Fruit fly (Drosophila melanogaster) whole organism, embryonic: ENCODE results near the gene mmd.

Experiments used
- Adf1 ChIP-seq: fragments of 200-800 bp; sonication (Bioruptor generic); IDR thresholded peaks from 2 replicates; pipeline ENCODE4 v1.3.6; 2022; ENCODE audit warnings: missing biosample characterization, missing genetic modification characterization
- B-H1 ChIP-seq: fragments of 200-800 bp; sonication (Bioruptor generic); IDR thresholded peaks from 3 replicates; pipeline ENCODE4 v1.3.6; 2022; ENCODE audit warnings: missing biosample characterization, missing genetic modification characterization
- BEAF-32 ChIP-seq: fragments of 200-800 bp; sonication (Bioruptor generic); optimal IDR thresholded peaks from 3 replicates; lab custom pipeline; 2017; ENCODE audit warnings: missing biosample characterization, missing genetic modification characterization, mild to moderate bottlenecking, moderate library complexity, missing genetic modification reagents
- Blimp-1 ChIP-seq: fragments of 200-800 bp; sonication (Bioruptor generic); optimal IDR thresholded peaks from 3 replicates; lab custom pipeline; 2018; ENCODE audit warnings: missing biosample characterization, missing genetic modification characterization, mild to moderate bottlenecking, moderate library complexity, missing genetic modification reagents
- CG11398 ChIP-seq: fragments of 200-800 bp; sonication (Bioruptor generic); optimal IDR thresholded peaks from 2 replicates; lab custom pipeline; 2016; ENCODE audit warnings: missing biosample characterization, missing genetic modification characterization
- CG12744 ChIP-seq: fragments of 200-800 bp; sonication (Bioruptor generic); optimal IDR thresholded peaks from 2 replicates; lab custom pipeline; 2016; ENCODE audit warnings: missing biosample characterization, missing genetic modification characterization
- CG13894 ChIP-seq: fragments of 200-800 bp; sonication (Bioruptor generic); optimal IDR thresholded peaks from 3 replicates; lab custom pipeline; 2018; ENCODE audit warnings: missing biosample characterization, mild to moderate bottlenecking, missing genetic modification characterization, moderate library complexity
- CG16863 ChIP-seq: fragments of 200-800 bp; sonication (Bioruptor generic); optimal IDR thresholded peaks from 3 replicates; lab custom pipeline; 2016; ENCODE audit warnings: missing biosample characterization, missing genetic modification characterization
- CG18599 ChIP-seq: fragments of 200-800 bp; sonication (Bioruptor generic); optimal IDR thresholded peaks from 3 replicates; lab custom pipeline; 2017; ENCODE audit warnings: missing biosample characterization, missing genetic modification characterization, mild to moderate bottlenecking, moderate library complexity, missing genetic modification reagents
- CG30020 ChIP-seq: fragments of 200-800 bp; optimal IDR thresholded peaks from 2 replicates; lab custom pipeline; 2019; ENCODE audit warnings: missing biosample characterization, mild to moderate bottlenecking, missing genetic modification characterization, moderate library complexity
- CG6175 ChIP-seq: fragments of 200-800 bp; sonication (Bioruptor generic); IDR thresholded peaks from 3 replicates; pipeline ENCODE4 v1.3.6; 2022; ENCODE audit warnings: missing biosample characterization, missing genetic modification characterization
- CG6689 ChIP-seq: fragments of 200-800 bp; sonication (Bioruptor generic); IDR thresholded peaks from 2 replicates; pipeline ENCODE4 v1.3.6; 2022; ENCODE audit warnings: missing biosample characterization, missing genetic modification characterization
- CG7556 ChIP-seq: fragments of 200-800 bp; sonication (Bioruptor generic); optimal IDR thresholded peaks from 2 replicates; lab custom pipeline; 2017; ENCODE audit warnings: missing biosample characterization, mild to moderate bottlenecking, missing genetic modification characterization
- CG8089 ChIP-seq: fragments of 200-800 bp; sonication (Bioruptor generic); optimal IDR thresholded peaks from 3 replicates; lab custom pipeline; 2016; ENCODE audit warnings: missing biosample characterization, missing genetic modification characterization
- CG9215 ChIP-seq: fragments of 200-800 bp; sonication (Bioruptor generic); IDR thresholded peaks from 2 replicates; pipeline ENCODE4 v1.3.6; 2022; ENCODE audit warnings: missing biosample characterization, missing genetic modification characterization
- CG9876 ChIP-seq: fragments of 200-800 bp; sonication (Bioruptor generic); optimal IDR thresholded peaks from 2 replicates; lab custom pipeline; 2016; ENCODE audit warnings: missing biosample characterization, missing genetic modification characterization
- D ChIP-seq, 2 experiments: fragments of 200-800 bp in 1 of 2; fragments of >200 bp in 1 of 2; sonication (Bioruptor generic) in 1 of 2; optimal IDR thresholded peaks; 2 replicates in 1 of 2; 3 replicates in 1 of 2; lab custom pipeline; 2017; ENCODE audit warnings: mild to moderate bottlenecking in 1 of 2, missing biosample characterization in 1 of 2, missing genetic modification characterization in 1 of 2, missing genetic modification reagents in 1 of 2
- Dref ChIP-seq: fragments of 200-800 bp; sonication (Bioruptor generic); IDR thresholded peaks from 2 replicates; pipeline ENCODE4 v1.3.6; 2022; ENCODE audit warnings: missing biosample characterization, missing genetic modification characterization
- E2f1 ChIP-seq: fragments of 200-800 bp; sonication (Bioruptor generic); IDR thresholded peaks from 2 replicates; pipeline ENCODE4 v1.3.6; 2022; ENCODE audit warnings: missing biosample characterization, missing genetic modification characterization
- Elba2 ChIP-seq: fragments of 200-800 bp; sonication (Bioruptor generic); optimal IDR thresholded peaks from 3 replicates; lab custom pipeline; 2016; ENCODE audit warnings: missing biosample characterization, missing genetic modification characterization
- Ets65A ChIP-seq: fragments of 200-800 bp; sonication (Bioruptor generic); peaks from one replicate; lab custom pipeline; 2016; ENCODE audit warnings: missing biosample characterization, missing genetic modification characterization
- Hmr ChIP-seq: fragments of 200-800 bp; sonication (Bioruptor generic); optimal IDR thresholded peaks from 3 replicates; lab custom pipeline; 2017; ENCODE audit warnings: mild to moderate bottlenecking, missing biosample characterization, missing genetic modification reagents, missing genetic modification characterization
- Lhr ChIP-seq: fragments of 200-800 bp; sonication (Bioruptor generic); optimal IDR thresholded peaks from 3 replicates; lab custom pipeline; 2017; ENCODE audit warnings: mild to moderate bottlenecking, missing biosample characterization, missing genetic modification reagents, missing genetic modification characterization
- Lim3 ChIP-seq: fragments of 200-800 bp; sonication (Bioruptor generic); IDR thresholded peaks from 2 replicates; pipeline ENCODE4 v1.3.6; 2022; ENCODE audit warnings: missing biosample characterization, missing genetic modification characterization
- MBD-R2 ChIP-seq: fragments of 200-800 bp; sonication (Bioruptor generic); IDR thresholded peaks from 2 replicates; pipeline ENCODE4 v1.3.6; 2022; ENCODE audit warnings: missing biosample characterization, missing genetic modification characterization
- Pdp1 ChIP-seq, 2 experiments: fragments of 200-800 bp; sonication (Bioruptor generic); optimal IDR thresholded peaks; 3 replicates each; lab custom pipeline; 2016; ENCODE audit warnings: missing biosample characterization in 2 of 2, missing genetic modification characterization in 2 of 2, mild to moderate bottlenecking in 1 of 2, moderate library complexity in 1 of 2
- Sox102F ChIP-seq: fragments of 200-800 bp; sonication (Bioruptor generic); optimal IDR thresholded peaks from 2 replicates; lab custom pipeline; 2018; ENCODE audit warnings: missing biosample characterization, mild to moderate bottlenecking, missing genetic modification characterization, moderate library complexity
- Sry-δ ChIP-seq: fragments of 200-800 bp; sonication (Bioruptor generic); optimal IDR thresholded peaks from 2 replicates; lab custom pipeline; 2016; ENCODE audit warnings: missing biosample characterization, missing genetic modification characterization
- TFAM ChIP-seq: fragments of 200-800 bp; sonication (Bioruptor generic); optimal IDR thresholded peaks from 2 replicates; lab custom pipeline; 2017; ENCODE audit warnings: missing biosample characterization, missing genetic modification characterization, inconsistent platforms
- ase ChIP-seq: fragments of 200-800 bp; sonication (Bioruptor generic); IDR thresholded peaks from 3 replicates; pipeline ENCODE4 v1.3.6; 2022; ENCODE audit warnings: missing biosample characterization, missing genetic modification characterization
- bowl ChIP-seq: fragments of 200-800 bp; sonication (Bioruptor generic); IDR thresholded peaks from 2 replicates; pipeline ENCODE4 v1.3.6; 2022; ENCODE audit warnings: missing biosample characterization, missing genetic modification characterization
- br ChIP-seq: fragments of >200 bp; optimal IDR thresholded peaks from 2 replicates; lab custom pipeline; 2017
- cad ChIP-seq: fragments of >200 bp; optimal IDR thresholded peaks from 2 replicates; lab custom pipeline; 2017; ENCODE audit warnings: missing biosample characterization, missing genetic modification characterization
- chinmo ChIP-seq: fragments of 200-800 bp; sonication (Bioruptor generic); IDR thresholded peaks from 4 replicates; pipeline ENCODE4 v1.3.6; 2022; ENCODE audit warnings: missing biosample characterization, missing genetic modification characterization; ENCODE audit not compliant: partially characterized antibody
- emc ChIP-seq: fragments of 200-800 bp; sonication (Bioruptor generic); optimal IDR thresholded peaks from 2 replicates; lab custom pipeline; 2016; ENCODE audit warnings: missing biosample characterization, missing genetic modification characterization
- gsb ChIP-seq: fragments of 200-800 bp; sonication (Bioruptor generic); IDR thresholded peaks from 2 replicates; pipeline ENCODE4 v1.3.6; 2022; ENCODE audit warnings: missing biosample characterization, missing genetic modification characterization
- h ChIP-seq: fragments of >200 bp; optimal IDR thresholded peaks from 2 replicates; lab custom pipeline; 2017
- jing ChIP-seq: fragments of 200-800 bp; sonication (Bioruptor generic); optimal IDR thresholded peaks from 2 replicates; lab custom pipeline; 2018; ENCODE audit warnings: missing biosample characterization, mild to moderate bottlenecking, missing genetic modification characterization
- kah ChIP-seq: fragments of 200-800 bp; sonication (Bioruptor generic); optimal IDR thresholded peaks from 2 replicates; lab custom pipeline; 2018; ENCODE audit warnings: missing biosample characterization, mild to moderate bottlenecking, missing genetic modification characterization
- maf-S ChIP-seq: fragments of 200-800 bp; sonication (Bioruptor generic); optimal IDR thresholded peaks from 2 replicates; lab custom pipeline; 2016; ENCODE audit warnings: missing biosample characterization, missing genetic modification characterization
- mld ChIP-seq: fragments of 200-800 bp; sonication (Bioruptor generic); IDR thresholded peaks from 3 replicates; pipeline ENCODE4 v1.3.6; 2022; ENCODE audit warnings: missing biosample characterization, missing genetic modification characterization; ENCODE audit not compliant: partially characterized antibody
- org-1 ChIP-seq: fragments of 200-800 bp; sonication (Bioruptor generic); optimal IDR thresholded peaks from 2 replicates; lab custom pipeline; 2017; ENCODE audit warnings: missing biosample characterization, missing genetic modification characterization
- pb ChIP-seq: fragments of 200-800 bp; sonication (Bioruptor generic); optimal IDR thresholded peaks from 3 replicates; lab custom pipeline; 2016; ENCODE audit warnings: missing biosample characterization, missing genetic modification characterization
- phol ChIP-seq: fragments of 200-800 bp; sonication (Bioruptor generic); optimal IDR thresholded peaks from 3 replicates; lab custom pipeline; 2018; ENCODE audit warnings: missing biosample characterization, mild to moderate bottlenecking, missing genetic modification characterization, moderate library complexity
- run ChIP-seq: fragments of 200-800 bp; sonication (Bioruptor generic); optimal IDR thresholded peaks from 3 replicates; lab custom pipeline; 2018; ENCODE audit warnings: missing biosample characterization, mild to moderate bottlenecking, missing genetic modification characterization
- sima ChIP-seq: fragments of 200-800 bp; sonication (Bioruptor generic); optimal IDR thresholded peaks from 2 replicates; lab custom pipeline; 2016; ENCODE audit warnings: missing biosample characterization, missing genetic modification characterization
- so ChIP-seq: fragments of 200-800 bp; sonication (Bioruptor generic); IDR thresholded peaks from 3 replicates; pipeline ENCODE4 v1.3.6; 2022; ENCODE audit warnings: missing biosample characterization, missing genetic modification characterization
- sob ChIP-seq: fragments of 200-800 bp; sonication (Bioruptor generic); IDR thresholded peaks from 2 replicates; pipeline ENCODE4 v1.3.6; 2022; ENCODE audit warnings: missing biosample characterization, missing genetic modification characterization
- ttk ChIP-seq: fragments of 200-800 bp; sonication (Bioruptor generic); IDR thresholded peaks from 2 replicates; pipeline ENCODE4 v2.1.2; 2022; ENCODE audit warnings: missing biosample characterization, missing genetic modification characterization
- usp ChIP-seq: fragments of >200 bp; optimal IDR thresholded peaks from 2 replicates; lab custom pipeline; 2017; ENCODE audit warnings: missing biosample characterization, missing genetic modification characterization
- wor ChIP-seq: fragments of 200-800 bp; sonication (Bioruptor generic); IDR thresholded peaks from 2 replicates; pipeline ENCODE4 v1.3.6; 2022; ENCODE audit warnings: missing biosample characterization, missing genetic modification characterization

Gene mmd

DNA sequence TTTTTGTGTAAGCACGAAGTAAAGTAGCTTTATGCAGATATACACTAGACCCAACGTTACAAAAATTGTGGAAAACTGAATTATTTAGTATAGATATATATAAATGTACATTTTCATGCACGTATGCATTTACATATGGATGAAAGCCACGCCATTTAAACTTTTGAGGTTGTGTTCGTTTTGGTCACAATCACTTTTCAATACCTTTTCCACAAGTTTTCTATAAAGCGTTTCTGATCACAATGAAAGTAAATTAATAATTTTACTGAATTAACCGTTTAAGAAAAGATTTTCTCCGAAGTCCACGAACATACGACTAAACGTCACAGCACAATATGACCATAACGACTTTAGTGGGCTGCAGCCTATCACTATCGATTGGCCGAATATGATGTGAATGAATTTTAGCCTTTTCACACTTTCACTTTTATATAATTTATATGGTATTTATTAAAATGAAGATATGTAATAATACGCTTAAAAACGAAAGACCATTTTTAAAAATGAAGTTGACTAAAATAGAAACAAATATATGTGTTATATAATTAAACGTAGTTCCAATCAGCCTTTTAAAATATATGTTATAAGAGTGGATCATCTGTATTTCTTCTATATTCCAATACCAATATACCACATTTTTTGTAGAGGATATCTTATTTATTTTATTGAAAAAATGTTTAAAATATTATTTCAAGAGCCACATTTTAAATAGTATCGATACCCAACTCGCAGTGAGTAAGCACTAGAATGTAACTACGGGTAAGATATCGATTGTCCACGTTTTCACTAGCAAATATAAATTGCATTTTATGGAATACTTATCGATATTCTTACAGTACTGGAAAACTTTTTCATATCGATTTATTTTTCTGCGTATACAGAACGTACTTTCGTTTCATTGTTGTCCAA is 18.9 kb upstream of the mmd start, which contains the start of the genes CG46312, eIF5 and exd (continued):
- TF ChIP-seq D (optimal IDR thresholded peaks at IDR 0.05; lab: Kevin White, UChicago) (no peak), D (GFP tag; optimal IDR thresholded peaks at IDR 0.05; lab: Kevin White, UChicago) (no peak), maf-S (GFP tag; lab: Kevin White, UChicago) (no peak), CG8089 (GFP tag; lab: Kevin White, UChicago) (no peak), mld (GFP tag; lab: Robert Waterston, UW) (peak; percentile 58; the same call in 1 of the 3 replicates), CG18599 (GFP tag; lab: Kevin White, UChicago) (no peak), chinmo (GFP tag; lab: Robert Waterston, UW) (peak; percentile 79; the same call in 2 of the 4 replicates), Elba2 (GFP tag; lab: Kevin White, UChicago) (no peak), E2f1 (GFP tag; lab: Robert Waterston, UW) (no peak), CG9876 (GFP tag; lab: Kevin White, UChicago) (no peak), br (lab: Kevin White, UChicago) (no peak), gsb (no peak), CG7556 (GFP tag; lab: Kevin White, UChicago) (peak; percentile 11), BEAF-32 (GFP tag; lab: Kevin White, UChicago) (peak; percentile 82), B-H1 (GFP tag; lab: Robert Waterston, UW) (no peak), CG12744 (GFP tag; lab: Kevin White, UChicago) (no peak), jing (no peak), so (GFP tag; lab: Robert Waterston, UW) (no peak), Dref (GFP tag; lab: Robert Waterston, UW) (peak; percentile 82), emc (GFP tag; lab: Kevin White, UChicago) (no peak), Blimp-1 (no peak), ase (GFP tag; lab: Robert Waterston, UW) (no peak), CG30020 (tag; lab: Kevin White, UChicago) (peak; percentile 96), Ets65A (no peak), CG11398 (GFP tag; lab: Kevin White, UChicago) (no peak), cad (no peak), sima (GFP tag; lab: Kevin White, UChicago) (no peak), Sry-δ (GFP tag; lab: Kevin White, UChicago) (peak; percentile 62), CG16863 (GFP tag; lab: Kevin White, UChicago) (no peak), CG13894 (tag; lab: Kevin White, UChicago) (no peak), pb (no peak), Pdp1 (GFP tag; optimal IDR thresholded peaks at IDR 0.05; lab: Kevin White, UChicago) (peak in 1 of 2 experiments; percentile 14), MBD-R2 (GFP tag; lab: Robert Waterston, UW) (no peak), kah (GFP tag; lab: Kevin White, UChicago) (no peak), phol (tag; lab: Kevin White, UChicago) (peak; percentile 23), h (lab: Kevin White, UChicago) (no peak), CG6175 (GFP tag; lab: Robert Waterston, UW) (no peak), CG9215 (GFP tag; lab: Robert Waterston, UW) (no peak), org-1 (GFP tag; lab: Kevin White, UChicago) (no peak), usp (no peak), Hmr (no peak), sob (GFP tag; lab: Robert Waterston, UW) (no peak), bowl (GFP tag; lab: Robert Waterston, UW) (no peak), TFAM (no peak), wor (GFP tag; lab: Robert Waterston, UW) (no peak), CG6689 (no peak), run (tag; lab: Kevin White, UChicago) (no peak), ttk (GFP tag; lab: Robert Waterston, UW) (no peak), Sox102F (GFP tag; lab: Kevin White, UChicago) (no peak), Lhr (GFP tag; lab: Kevin White, UChicago) (no peak), Adf1 (no peak), Lim3 (GFP tag; lab: Robert Waterston, UW) (no peak)
